Worm (Caenorhabditis elegans) whole organism, dauer: ENCODE results near the gene smoc-1.

Experiments
- unc-62 ChIP-seq: sonication (generic microtip); optimal IDR thresholded peaks from 2 replicates; lab custom pipeline; 2017; ENCODE audit warnings: missing biosample characterization, missing genetic modification reagents, missing genetic modification characterization

smoc-1 gene

DNA sequence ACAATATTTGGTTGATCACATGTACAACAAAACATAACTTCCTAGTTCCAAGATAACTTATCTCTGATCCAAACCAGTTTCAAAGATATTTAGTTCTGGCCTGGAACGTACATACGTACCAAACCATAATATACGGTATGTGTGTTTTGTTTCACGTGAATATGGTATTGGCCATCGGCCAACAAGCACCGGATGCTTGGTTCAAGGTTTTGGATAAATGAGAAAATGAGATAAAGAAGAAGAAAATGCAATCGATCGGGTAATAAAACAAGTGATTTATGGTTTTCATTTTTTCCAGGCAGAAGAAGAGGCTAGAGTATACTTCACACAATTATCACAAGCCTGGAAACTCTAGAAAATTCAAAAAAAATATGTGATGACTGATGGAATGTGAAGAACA is 37.9 kb downstream of the smoc-1 start:
- no peak for TF ChIP-seq unc-62 (GFP tag; lab: Kevin White, UChicago)

DNA sequence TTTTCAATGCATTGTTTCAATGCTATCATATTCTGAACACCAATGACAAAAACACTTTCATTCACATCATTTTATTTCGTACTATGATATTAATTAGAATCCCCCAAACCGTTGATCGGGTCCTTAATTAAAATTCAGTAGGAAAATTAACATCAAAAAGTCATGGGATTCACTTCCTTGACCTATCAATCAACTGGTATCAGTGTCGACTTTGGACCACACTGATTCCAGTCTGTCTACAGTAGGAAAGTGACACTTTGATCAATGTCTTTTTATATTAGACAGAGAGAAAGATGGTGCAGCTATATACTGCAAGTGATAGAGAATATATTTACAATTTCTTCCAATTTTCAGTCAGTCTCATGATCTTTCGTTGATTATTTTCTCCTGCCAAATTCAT is 38.9 kb downstream of the smoc-1 start:
- no peak for TF ChIP-seq unc-62 (GFP tag; lab: Kevin White, UChicago)

DNA sequence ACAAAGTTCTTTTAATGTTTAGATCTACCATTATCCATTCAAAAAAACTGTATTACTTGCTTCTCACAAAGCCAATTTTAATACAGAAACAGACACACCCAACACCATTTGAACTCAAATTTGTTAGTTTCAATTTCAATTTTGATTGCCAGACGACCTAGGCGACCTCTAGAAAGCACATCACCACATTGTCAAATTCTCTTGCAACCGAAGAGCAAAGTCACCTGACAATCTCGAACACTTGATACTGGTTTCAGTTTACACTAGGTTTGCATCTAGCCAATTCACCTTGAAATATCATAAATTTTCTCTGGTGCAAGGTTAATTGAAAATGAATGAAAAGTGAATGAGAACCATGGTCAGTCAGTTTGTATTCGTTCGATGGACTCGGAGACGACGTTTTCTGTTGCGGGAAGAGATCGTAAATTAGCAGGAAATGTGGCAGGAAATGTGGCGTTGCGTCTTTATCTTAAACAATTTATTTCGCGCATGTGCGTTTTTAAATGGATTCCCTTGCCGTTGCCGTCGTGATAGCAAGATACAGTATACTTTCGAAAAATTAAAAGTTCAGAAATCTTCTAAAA is 39.9 kb downstream of the smoc-1 start:
- no peak for TF ChIP-seq unc-62 (GFP tag; lab: Kevin White, UChicago)

- TF ChIP-seq unc-62 (GFP tag; lab: Kevin White, UChicago): no peak
These were observed 40.9 kb downstream of the smoc-1 start for ce11 chrV:11798320-11798719.

DNA sequence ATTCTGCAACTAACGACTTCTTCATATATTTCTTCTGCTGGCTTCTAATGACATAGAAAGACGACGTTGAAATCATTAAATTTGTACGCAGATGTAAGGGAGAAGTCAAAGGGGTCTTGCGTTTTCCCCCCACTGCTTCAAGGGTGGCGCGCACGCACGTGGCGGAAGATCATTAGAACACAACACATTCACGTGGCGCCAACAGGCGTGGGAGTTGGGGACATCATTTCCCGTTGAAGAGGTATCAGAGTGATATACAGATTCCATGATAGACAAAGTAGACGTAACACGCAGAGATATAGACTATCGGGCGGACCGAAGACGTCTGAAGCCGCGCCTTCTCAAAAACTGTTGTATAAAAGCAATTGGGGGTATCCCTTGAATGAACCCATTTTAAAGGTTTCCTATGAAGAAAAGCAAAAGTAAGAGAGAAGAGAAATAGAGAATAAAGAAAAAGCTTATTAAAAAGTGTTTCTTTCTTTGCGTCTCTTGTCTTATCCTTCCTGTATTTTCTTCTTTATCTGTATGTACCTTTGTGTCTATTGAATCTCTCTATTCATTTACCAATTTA is 41.9 kb downstream of the smoc-1 start:
- TF ChIP-seq unc-62 (GFP tag; lab: Kevin White, UChicago): no peak

- TF ChIP-seq unc-62 (GFP tag; lab: Kevin White, UChicago): no peak
These were observed 43.0 kb downstream of the smoc-1 start for ce11 chrV:11800486-11800885.

DNA sequence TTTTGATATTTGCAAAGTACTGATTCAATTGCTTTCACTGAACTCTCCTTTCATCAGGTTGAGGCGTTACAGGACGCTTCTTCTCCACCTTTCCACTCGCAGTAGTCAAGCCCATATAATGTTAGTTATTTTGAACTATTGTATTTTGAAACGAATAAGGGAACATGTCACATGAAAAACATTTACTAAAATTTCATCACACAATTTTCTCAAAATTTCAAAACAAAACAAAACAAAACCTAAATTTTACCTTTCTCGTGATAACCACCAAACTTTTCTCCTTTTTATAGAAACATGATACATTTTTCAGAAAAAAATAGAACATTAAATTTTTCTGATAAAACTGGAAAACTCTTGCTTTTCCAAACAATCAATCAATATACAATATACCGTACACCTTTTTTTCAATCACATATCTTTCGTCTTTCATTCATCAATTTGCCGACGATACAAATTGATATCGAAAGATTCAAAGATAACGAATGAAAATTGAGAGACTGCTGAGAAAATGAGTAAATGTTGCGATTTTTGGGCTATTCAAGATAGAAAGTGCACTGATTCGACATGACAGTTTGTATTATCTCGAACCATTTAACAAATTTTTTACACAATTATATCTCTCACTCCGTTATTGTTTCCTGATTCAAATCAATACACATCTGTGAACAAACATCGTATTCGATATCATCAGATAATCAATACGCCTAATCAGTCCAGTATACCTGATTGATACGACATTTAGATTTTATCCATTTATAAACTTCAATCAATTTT is 43.8 kb downstream of the smoc-1 start:
- TF ChIP-seq unc-62 (GFP tag; lab: Kevin White, UChicago): no peak

- TF ChIP-seq unc-62 (GFP tag; lab: Kevin White, UChicago): no peak
These were observed 45.0 kb downstream of the smoc-1 start for ce11 chrV:11802508-11802907.

DNA sequence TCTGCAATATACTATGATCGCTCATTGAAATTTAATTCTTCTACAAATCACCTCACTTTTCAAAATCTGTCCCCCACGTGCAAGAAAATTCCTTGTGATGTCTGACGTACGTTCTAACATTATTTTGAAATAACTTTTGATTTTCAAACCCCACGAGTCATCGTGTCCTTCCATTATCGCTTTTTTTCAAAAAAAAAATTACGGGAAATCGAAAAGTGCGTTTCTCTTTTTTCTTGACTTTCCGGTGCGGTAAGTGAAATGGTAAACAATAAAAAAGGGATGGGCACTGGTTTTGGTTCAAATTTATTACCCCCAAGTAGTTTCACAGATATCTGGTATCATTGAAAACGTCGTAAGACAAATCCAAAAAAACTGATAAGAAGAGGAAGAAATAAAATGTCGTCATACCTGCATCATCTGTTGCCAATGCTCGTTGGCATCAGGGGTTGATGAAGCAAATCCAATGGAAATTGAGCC is 46.1 kb downstream of the smoc-1 start:
- no peak for TF ChIP-seq unc-62 (GFP tag; lab: Kevin White, UChicago)
